Fruit fly (Drosophila melanogaster) whole organism, adult: ENCODE data around the gene CG42489.

Experiments used
- CG11617 ChIP-seq: fragments of 200-800 bp; sonication (Bioruptor generic); optimal IDR thresholded peaks from 2 replicates; lab custom pipeline; 2017; ENCODE audit warnings: mild to moderate bottlenecking, missing biosample characterization, missing genetic modification reagents, missing genetic modification characterization
- CG12768 ChIP-seq: fragments of 200-800 bp; sonication (Bioruptor generic); optimal IDR thresholded peaks from 2 replicates; lab custom pipeline; 2017; ENCODE audit warnings: missing biosample characterization, missing genetic modification characterization, mild to moderate bottlenecking, moderate library complexity, missing genetic modification reagents
- CG14711 ChIP-seq: fragments of 200-800 bp; sonication (Bioruptor generic); optimal IDR thresholded peaks from 2 replicates; lab custom pipeline; 2018; ENCODE audit warnings: missing biosample characterization, mild to moderate bottlenecking, missing genetic modification characterization, moderate library complexity
- CG1620 ChIP-seq: fragments of 200-800 bp; sonication (Bioruptor generic); optimal IDR thresholded peaks from 2 replicates; lab custom pipeline; 2016; ENCODE audit warnings: missing biosample characterization, missing genetic modification characterization
- CG33017 ChIP-seq: fragments of 200-800 bp; sonication (Bioruptor generic); optimal IDR thresholded peaks from 2 replicates; lab custom pipeline; 2018; ENCODE audit warnings: missing biosample characterization, mild to moderate bottlenecking, missing genetic modification characterization, moderate library complexity
- CG5204 ChIP-seq: fragments of 200-800 bp; sonication (Bioruptor generic); optimal IDR thresholded peaks from 2 replicates; lab custom pipeline; 2016; ENCODE audit warnings: missing biosample characterization, missing genetic modification characterization
- CG7045 ChIP-seq: fragments of 200-800 bp; sonication (Bioruptor generic); optimal IDR thresholded peaks from 2 replicates; lab custom pipeline; 2017; ENCODE audit warnings: missing biosample characterization, mild to moderate bottlenecking, missing genetic modification characterization
- CG7101 ChIP-seq: fragments of 200-800 bp; sonication (Bioruptor generic); optimal IDR thresholded peaks from 2 replicates; lab custom pipeline; 2018; ENCODE audit warnings: missing biosample characterization, mild to moderate bottlenecking, missing genetic modification characterization, moderate library complexity
- Clk ChIP-seq: fragments of 200-800 bp; sonication (Bioruptor generic); optimal IDR thresholded peaks from 2 replicates; lab custom pipeline; 2017; ENCODE audit warnings: missing biosample characterization, missing genetic modification characterization
- Crg-1 ChIP-seq: fragments of 200-800 bp; sonication (Bioruptor generic); optimal IDR thresholded peaks from 2 replicates; lab custom pipeline; 2016; ENCODE audit warnings: missing biosample characterization, missing genetic modification characterization
- Hr96 ChIP-seq: fragments of 200-800 bp; sonication (Bioruptor generic); optimal IDR thresholded peaks from 2 replicates; lab custom pipeline; 2016; ENCODE audit warnings: missing biosample characterization, missing genetic modification characterization
- Mnt ChIP-seq: fragments of 200-800 bp; sonication (Bioruptor generic); optimal IDR thresholded peaks from 2 replicates; lab custom pipeline; 2016; ENCODE audit warnings: missing biosample characterization, mild to moderate bottlenecking, missing genetic modification characterization
- bab1 ChIP-seq: fragments of 200-800 bp; sonication (Bioruptor generic); optimal IDR thresholded peaks from 3 replicates; lab custom pipeline; 2019; ENCODE audit warnings: missing biosample characterization, mild to moderate bottlenecking, missing genetic modification characterization, moderate library complexity
- cic ChIP-seq: fragments of 200-800 bp; sonication (Bioruptor generic); optimal IDR thresholded peaks from 2 replicates; lab custom pipeline; 2017; ENCODE audit warnings: missing biosample characterization, mild to moderate bottlenecking, missing genetic modification characterization, moderate library complexity
- cnc ChIP-seq, 2 experiments: fragments of >200 bp; optimal IDR thresholded peaks; 2 replicates each; lab custom pipeline; 2017
- kay ChIP-seq: fragments of 200-800 bp; sonication (Bioruptor generic); peaks from one replicate; lab custom pipeline; 2016; ENCODE audit warnings: missing biosample characterization, missing genetic modification characterization, borderline replicate concordance
- ovo ChIP-seq: fragments of 200-800 bp; sonication (Bioruptor generic); optimal IDR thresholded peaks from 2 replicates; lab custom pipeline; 2016; ENCODE audit warnings: missing biosample characterization, missing genetic modification characterization
- pad ChIP-seq: fragments of 200-800 bp; sonication (Bioruptor generic); optimal IDR thresholded peaks from 3 replicates; lab custom pipeline; 2017; ENCODE audit warnings: missing biosample characterization, missing genetic modification characterization, mild to moderate bottlenecking, moderate library complexity, missing genetic modification reagents
- tj ChIP-seq: fragments of 200-800 bp; sonication (Bioruptor generic); optimal IDR thresholded peaks from 3 replicates; lab custom pipeline; 2017; ENCODE audit warnings: missing biosample characterization, mild to moderate bottlenecking, missing genetic modification characterization, moderate library complexity
- toe ChIP-seq: fragments of 200-800 bp; sonication (Bioruptor generic); optimal IDR thresholded peaks from 2 replicates; lab custom pipeline; 2016; ENCODE audit warnings: missing biosample characterization, missing genetic modification characterization

Gene CG42489

dm6 chr3R:8668024-8668856, 13.7 kb upstream of the CG42489 start:
- TF ChIP-seq kay (peak; percentile 76), CG11617 (GFP tag; lab: Kevin White, UChicago) (no peak), CG12768 (GFP tag; lab: Kevin White, UChicago) (peak; percentile 5), cnc (optimal IDR thresholded peaks at IDR 0.05; lab: Kevin White, UChicago) (no peak)

dm6 chr3R:8667568-8667967, 13.0 kb upstream of the CG42489 start, which contains the start of gene CG8036:
TSS of gene CG8036 (plus strand) at chr3R:8667868.
- TF ChIP-seq CG1620 (GFP tag; lab: Kevin White, UChicago), result no peak
- TF ChIP-seq pad (GFP tag; lab: Kevin White, UChicago), result no peak
- no peak for TF ChIP-seq CG7101 (tag; lab: Kevin White, UChicago)
- no peak for TF ChIP-seq Clk (GFP tag; lab: Kevin White, UChicago)

- TF ChIP-seq CG5204 (GFP tag; lab: Kevin White, UChicago), result no peak
- TF ChIP-seq tj, result no peak
- TF ChIP-seq kay, result no peak
- no peak for TF ChIP-seq ovo
- no peak for TF ChIP-seq CG11617 (GFP tag; lab: Kevin White, UChicago)
These were observed 10.3 kb upstream of the CG42489 start for dm6 chr3R:8664699-8665340.

DNA sequence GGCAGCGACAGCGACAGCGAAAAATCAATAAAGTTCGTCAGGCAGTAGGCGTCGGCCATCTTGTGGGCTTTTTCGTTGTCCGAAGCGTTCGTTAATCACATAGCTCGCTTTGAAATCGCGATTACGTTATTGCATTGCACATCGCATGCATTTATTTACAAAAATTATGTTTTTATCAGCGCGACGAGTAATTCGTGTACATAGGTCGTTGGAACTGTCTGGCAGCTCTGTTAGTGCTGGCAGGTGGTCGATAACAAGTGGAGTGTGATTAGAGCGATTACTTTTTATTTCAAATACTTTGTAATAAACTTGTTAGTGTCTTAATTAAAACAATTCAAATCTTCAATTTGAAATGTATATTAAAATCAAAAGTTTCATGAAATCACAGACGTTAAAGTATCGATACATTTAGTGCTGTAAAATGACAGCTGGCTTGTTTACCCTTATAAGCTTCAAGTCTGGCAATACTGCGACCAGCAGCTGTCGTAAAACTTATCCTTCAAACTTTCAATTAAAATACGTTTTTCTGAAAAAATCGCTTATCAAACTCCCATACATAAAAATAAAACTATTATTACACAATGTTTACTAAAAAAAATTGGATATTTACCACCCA, 9.2 kb upstream of the CG42489 start, which contains the start of gene CG8032:
Gene CG8032 (plus strand): TSS at position 448 of the 616 bp plus-strand sequence.
- TF ChIP-seq tj, result peak; percentile 25
- no peak for TF ChIP-seq cnc (optimal IDR thresholded peaks at IDR 0.05; lab: Kevin White, UChicago)
- TF ChIP-seq CG33017 (tag; lab: Kevin White, UChicago), result no peak
- no peak for TF ChIP-seq CG5204 (GFP tag; lab: Kevin White, UChicago)
- peak; percentile 47 for TF ChIP-seq CG7045 (GFP tag; lab: Kevin White, UChicago)
- peak; percentile 44 for TF ChIP-seq pad (GFP tag; lab: Kevin White, UChicago)
- peak; percentile 96 for TF ChIP-seq kay
- TF ChIP-seq Mnt (GFP tag; lab: Kevin White, UChicago), result peak; percentile 58
- TF ChIP-seq toe (GFP tag; lab: Kevin White, UChicago), result peak; percentile 63
- peak; percentile 45 for TF ChIP-seq cic (GFP tag; lab: Kevin White, UChicago)
- peak; percentile 59 for TF ChIP-seq Crg-1 (GFP tag; lab: Kevin White, UChicago)
- TF ChIP-seq Hr96, result peak; percentile 70
- peak; percentile 48 for TF ChIP-seq ovo
- peak; percentile 12 for TF ChIP-seq bab1 (GFP tag; lab: Kevin White, UChicago)
- TF ChIP-seq CG1620 (GFP tag; lab: Kevin White, UChicago), result peak; percentile 69
- no peak for TF ChIP-seq Clk (GFP tag; lab: Kevin White, UChicago)
- TF ChIP-seq CG12768 (GFP tag; lab: Kevin White, UChicago), result peak; percentile 25
- TF ChIP-seq CG11617 (GFP tag; lab: Kevin White, UChicago), result peak; percentile 67
- TF ChIP-seq CG7101 (tag; lab: Kevin White, UChicago), result peak; percentile 65
- peak; percentile 53 for TF ChIP-seq CG14711

- TF ChIP-seq Clk (GFP tag; lab: Kevin White, UChicago) (no peak), ovo (no peak), Mnt (GFP tag; lab: Kevin White, UChicago) (no peak), kay (peak; percentile 61), Crg-1 (GFP tag; lab: Kevin White, UChicago) (no peak)
These were observed 6.1 kb upstream of the CG42489 start, which contains the start of gene bel for dm6 chr3R:8660661-8661060. TSS of gene bel (minus strand) at chr3R:8660761.

dm6 chr3R:8659907-8660660, 5.5 kb upstream of the CG42489 start:
- no peak for TF ChIP-seq kay
- peak; percentile 71 for TF ChIP-seq CG7101 (tag; lab: Kevin White, UChicago)
- peak; percentile 36 for TF ChIP-seq CG33017 (tag; lab: Kevin White, UChicago)
- TF ChIP-seq CG7045 (GFP tag; lab: Kevin White, UChicago), result peak; percentile 30
- TF ChIP-seq Crg-1 (GFP tag; lab: Kevin White, UChicago), result peak; percentile 29
- peak; percentile 33 for TF ChIP-seq pad (GFP tag; lab: Kevin White, UChicago)
- peak; percentile 40 for TF ChIP-seq CG11617 (GFP tag; lab: Kevin White, UChicago)
- TF ChIP-seq bab1 (GFP tag; lab: Kevin White, UChicago), result peak; percentile 78
- no peak for TF ChIP-seq CG5204 (GFP tag; lab: Kevin White, UChicago)
- peak; percentile 63 for TF ChIP-seq cic (GFP tag; lab: Kevin White, UChicago)
- TF ChIP-seq CG1620 (GFP tag; lab: Kevin White, UChicago), result peak; percentile 63
- no peak for TF ChIP-seq CG12768 (GFP tag; lab: Kevin White, UChicago)
- TF ChIP-seq toe (GFP tag; lab: Kevin White, UChicago), result no peak
- peak; percentile 4 for TF ChIP-seq tj
- TF ChIP-seq ovo, result peak; percentile 22
- TF ChIP-seq cnc (optimal IDR thresholded peaks at IDR 0.05; lab: Kevin White, UChicago), result no peak
- no peak for TF ChIP-seq Clk (GFP tag; lab: Kevin White, UChicago)
- peak; percentile 45 for TF ChIP-seq CG14711
- TF ChIP-seq Mnt (GFP tag; lab: Kevin White, UChicago), result peak; percentile 95
- no peak for TF ChIP-seq Hr96
